Fruit fly (Drosophila melanogaster) whole organism, embryonic: ENCODE data around the gene Lamtor5.

Source experiments
- CG12659 ChIP-seq: fragments of 200-800 bp; sonication (Bioruptor generic); optimal IDR thresholded peaks from 3 replicates; lab custom pipeline; 2017; ENCODE audit warnings: mild to moderate bottlenecking, missing biosample characterization, missing genetic modification reagents, missing genetic modification characterization
- CG13287 ChIP-seq: fragments of 200-800 bp; sonication (Bioruptor generic); IDR thresholded peaks from 2 replicates; pipeline ENCODE4 v1.3.6; 2022; ENCODE audit warnings: missing biosample characterization, missing genetic modification characterization; ENCODE audit not compliant: partially characterized antibody
- CG2116 ChIP-seq: fragments of 200-800 bp; sonication (Bioruptor generic); optimal IDR thresholded peaks from 3 replicates; lab custom pipeline; 2018; ENCODE audit warnings: missing biosample characterization, mild to moderate bottlenecking, missing genetic modification characterization
- CG3065 ChIP-seq: fragments of 200-800 bp; sonication (Bioruptor generic); optimal IDR thresholded peaks from 2 replicates; lab custom pipeline; 2016; ENCODE audit warnings: missing biosample characterization, missing genetic modification characterization
- Dad ChIP-seq: fragments of 200-800 bp; sonication (Bioruptor generic); optimal IDR thresholded peaks from 3 replicates; lab custom pipeline; 2016; ENCODE audit warnings: missing biosample characterization, missing genetic modification characterization
- ewg ChIP-seq: fragments of 200-800 bp; sonication (Bioruptor generic); optimal IDR thresholded peaks from 3 replicates; lab custom pipeline; 2017; ENCODE audit warnings: mild to moderate bottlenecking, missing biosample characterization, missing genetic modification reagents, missing genetic modification characterization
- gsb-n ChIP-seq: fragments of 200-800 bp; sonication (Bioruptor generic); optimal IDR thresholded peaks from 3 replicates; lab custom pipeline; 2018; ENCODE audit warnings: missing biosample characterization, mild to moderate bottlenecking, missing genetic modification characterization
- luna ChIP-seq: fragments of 200-800 bp; sonication (Bioruptor generic); optimal IDR thresholded peaks from 2 replicates; lab custom pipeline; 2016; ENCODE audit warnings: missing biosample characterization, missing genetic modification characterization
- nmo ChIP-seq: fragments of 200-800 bp; sonication (Bioruptor generic); optimal IDR thresholded peaks from 2 replicates; lab custom pipeline; 2018; ENCODE audit warnings: missing biosample characterization, mild to moderate bottlenecking, missing genetic modification characterization, moderate library complexity
- prd ChIP-seq, 3 experiments: fragments of >200 bp in 2 of 3; fragments of 200-800 bp in 1 of 3; sonication (Bioruptor generic) in 1 of 3; optimal IDR thresholded peaks in 2 of 3; IDR thresholded peaks in 1 of 3; 2 replicates in 2 of 3; 3 replicates in 1 of 3; pipeline versions ENCODE4 v1.3.6 to Lab custom; 2017 to 2022; ENCODE audit warnings: missing biosample characterization in 1 of 3, missing genetic modification characterization in 1 of 3

dm6 chrX:1856605-1857004 is 2.2 kb downstream of the Lamtor5 start:
- TF ChIP-seq CG13287 (GFP tag; lab: Robert Waterston, UW) (no peak), ewg (GFP tag; lab: Kevin White, UChicago) (no peak), CG2116 (GFP tag; lab: Kevin White, UChicago) (no peak), gsb-n (tag; lab: Kevin White, UChicago) (no peak), luna (no peak), Dad (GFP tag; lab: Kevin White, UChicago) (no peak), CG12659 (GFP tag; lab: Kevin White, UChicago) (no peak), CG3065 (GFP tag; lab: Kevin White, UChicago) (no peak), prd (optimal IDR thresholded peaks at IDR 0.05; lab: Kevin White, UChicago) (no peak), prd (GFP tag; IDR thresholded peaks at IDR 0.05; lab: Robert Waterston, UW) (no peak), nmo (GFP tag; lab: Kevin White, UChicago) (no peak)
